Fruit fly (Drosophila melanogaster) whole organism, pupa: ENCODE measurements around the gene CG16782.

Experiments
- CG10348 ChIP-seq: fragments of 200-800 bp; sonication (Bioruptor generic); IDR thresholded peaks from 2 replicates; pipeline ENCODE4 v1.3.6; 2022; ENCODE audit warnings: missing biosample characterization, missing genetic modification characterization
- CG12605 ChIP-seq: fragments of 200-800 bp; sonication (Bioruptor generic); IDR thresholded peaks from 2 replicates; pipeline ENCODE4 v1.3.6; 2022; ENCODE audit warnings: missing biosample characterization, missing genetic modification characterization
- CG14655 ChIP-seq: fragments of 200-800 bp; sonication (Bioruptor generic); optimal IDR thresholded peaks from 3 replicates; lab custom pipeline; 2017; ENCODE audit warnings: mild to moderate bottlenecking, missing biosample characterization, missing genetic modification reagents, missing genetic modification characterization
- CG15710 ChIP-seq: fragments of 200-800 bp; sonication (Bioruptor generic); optimal IDR thresholded peaks from 2 replicates; lab custom pipeline; 2018; ENCODE audit warnings: missing biosample characterization, mild to moderate bottlenecking, missing genetic modification characterization, moderate library complexity
- CG17806 ChIP-seq: fragments of 200-800 bp; sonication (Bioruptor generic); optimal IDR thresholded peaks from 2 replicates; lab custom pipeline; 2018; ENCODE audit warnings: missing biosample characterization, mild to moderate bottlenecking, missing genetic modification characterization, moderate library complexity
- CG32121 ChIP-seq: fragments of 200-800 bp; sonication (Bioruptor generic); IDR thresholded peaks from 2 replicates; pipeline ENCODE4 v1.3.6; 2022; ENCODE audit warnings: missing biosample characterization, missing genetic modification characterization
- CG34367 ChIP-seq: fragments of 200-800 bp; sonication (Bioruptor generic); optimal IDR thresholded peaks from 2 replicates; lab custom pipeline; 2018; ENCODE audit warnings: missing biosample characterization, mild to moderate bottlenecking, missing genetic modification characterization
- CG4496 ChIP-seq: fragments of 200-800 bp; sonication (Bioruptor generic); IDR thresholded peaks from 3 replicates; pipeline ENCODE4 v1.3.6; 2022; ENCODE audit warnings: missing biosample characterization, missing genetic modification characterization
- CG8159 ChIP-seq: fragments of 200-800 bp; sonication (Bioruptor generic); optimal IDR thresholded peaks from 3 replicates; lab custom pipeline; 2018; ENCODE audit warnings: missing biosample characterization, mild to moderate bottlenecking, missing genetic modification characterization, moderate library complexity
- CG8301 ChIP-seq: fragments of 200-800 bp; sonication (Bioruptor generic); optimal IDR thresholded peaks from 2 replicates; lab custom pipeline; 2018; ENCODE audit warnings: missing biosample characterization, mild to moderate bottlenecking, missing genetic modification characterization
- D1 ChIP-seq: fragments of 200-800 bp; sonication (Bioruptor generic); optimal IDR thresholded peaks from 2 replicates; lab custom pipeline; 2018; ENCODE audit warnings: missing biosample characterization, mild to moderate bottlenecking, missing genetic modification characterization, moderate library complexity
- EcR ChIP-seq: fragments of 200-800 bp; sonication (Bioruptor generic); optimal IDR thresholded peaks from 3 replicates; lab custom pipeline; 2019; ENCODE audit warnings: missing biosample characterization, missing genetic modification characterization, mild to moderate bottlenecking, moderate library complexity, missing genetic modification reagents
- Ets98B ChIP-seq: fragments of 200-800 bp; sonication (Bioruptor generic); IDR thresholded peaks from 2 replicates; pipeline ENCODE4 v1.3.6; 2022; ENCODE audit warnings: missing biosample characterization, missing genetic modification characterization
- Pif1A ChIP-seq: fragments of 200-800 bp; sonication (Bioruptor generic); optimal IDR thresholded peaks from 3 replicates; lab custom pipeline; 2016; ENCODE audit warnings: missing biosample characterization, missing genetic modification characterization
- Pif1B ChIP-seq: fragments of 200-800 bp; sonication (Bioruptor generic); optimal IDR thresholded peaks from 3 replicates; lab custom pipeline; 2016; ENCODE audit warnings: missing biosample characterization, missing genetic modification characterization
- Snoo ChIP-seq: fragments of 200-800 bp; sonication (Bioruptor generic); optimal IDR thresholded peaks from 3 replicates; lab custom pipeline; 2017; ENCODE audit warnings: missing biosample characterization, mild to moderate bottlenecking, missing genetic modification characterization, inconsistent platforms
- fd96Ca ChIP-seq: fragments of 200-800 bp; sonication (Bioruptor generic); IDR thresholded peaks from 3 replicates; pipeline ENCODE4 v1.3.6; 2022; ENCODE audit warnings: missing biosample characterization, missing genetic modification characterization
- gl ChIP-seq: fragments of 200-800 bp; sonication (Bioruptor generic); optimal IDR thresholded peaks from 2 replicates; lab custom pipeline; 2018; ENCODE audit warnings: missing biosample characterization, mild to moderate bottlenecking, missing genetic modification characterization
- rn ChIP-seq: fragments of 200-800 bp; sonication (Bioruptor generic); IDR thresholded peaks from 2 replicates; pipeline ENCODE4 v1.3.6; 2022; ENCODE audit warnings: missing biosample characterization, missing genetic modification characterization

Gene CG16782

DNA sequence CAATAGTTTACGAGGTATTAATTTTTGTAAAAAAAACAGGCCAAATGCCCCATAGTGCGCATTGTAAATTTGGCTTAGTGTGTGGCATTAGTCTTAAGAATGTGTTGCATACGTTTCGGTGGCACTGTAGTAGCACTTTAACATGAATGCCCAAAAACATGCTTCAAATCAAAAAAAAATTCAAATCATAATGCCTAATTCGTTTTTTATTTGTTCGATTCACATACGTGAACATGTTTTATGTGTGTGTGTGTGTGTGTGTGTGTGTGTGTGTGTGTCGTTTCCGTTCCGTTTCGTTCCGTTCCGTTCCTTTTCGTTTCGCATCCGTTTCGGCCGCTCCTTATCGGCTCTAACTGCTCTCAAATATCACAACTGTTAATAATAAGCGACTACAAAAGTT, 5.5 kb upstream of the CG16782 start:
- peak; percentile 28; the same call in 1 of the 2 replicates for TF ChIP-seq CG12605 (GFP tag; lab: Robert Waterston, UW)
- no peak for TF ChIP-seq CG15710

dm6 chrX:3463944-3464343, 3.9 kb upstream of the CG16782 start, which contains the start of gene CG16781:
CG16781 (minus strand) TSS chrX:3464044.
- TF ChIP-seq EcR (GFP tag; lab: Kevin White, UChicago) (no peak), Pif1B (GFP tag; lab: Kevin White, UChicago) (no peak), CG8159 (tag; lab: Kevin White, UChicago) (no peak), CG17806 (tag; lab: Kevin White, UChicago) (no peak), CG15710 (no peak), Ets98B (GFP tag; lab: Robert Waterston, UW) (no peak), CG8301 (no peak), rn (no peak), Pif1A (GFP tag; lab: Kevin White, UChicago) (no peak), CG32121 (no peak), CG10348 (GFP tag; lab: Robert Waterston, UW) (no peak), CG14655 (GFP tag; lab: Kevin White, UChicago) (no peak), Snoo (tag; lab: Kevin White, UChicago) (no peak), D1 (tag; lab: Kevin White, UChicago) (no peak)

- TF ChIP-seq CG32121 = no peak
- no peak for TF ChIP-seq Pif1B (GFP tag; lab: Kevin White, UChicago)
- no peak for TF ChIP-seq CG8301
- no peak for TF ChIP-seq Pif1A (GFP tag; lab: Kevin White, UChicago)
- TF ChIP-seq CG34367 (tag; lab: Kevin White, UChicago) = no peak
- TF ChIP-seq, all 21 proteins: peak for 0
Observed at dm6 chrX:3458491-3458890, 1.5 kb downstream of the CG16782 start.

DNA sequence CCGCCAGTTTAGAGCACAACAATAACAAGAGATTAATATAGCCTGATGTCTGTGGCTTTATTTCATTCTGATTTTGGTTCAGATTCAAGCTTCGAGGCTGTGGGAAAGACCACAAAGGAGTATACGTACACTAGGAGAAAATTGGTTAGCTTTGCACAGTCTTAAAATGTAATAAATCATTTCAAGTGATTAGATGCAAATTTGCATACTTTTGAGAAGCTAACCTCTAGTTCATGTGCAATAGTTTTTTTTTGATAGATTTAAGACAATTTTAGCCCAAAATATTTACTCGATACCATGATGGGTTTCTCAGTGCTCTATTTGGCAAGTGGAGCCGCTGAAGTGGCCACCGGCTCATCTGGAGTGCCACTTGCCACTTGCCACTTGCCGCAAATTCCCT, 2.5 kb downstream of the CG16782 start:
- TF ChIP-seq CG4496 (GFP tag; lab: Robert Waterston, UW) (peak; percentile 49; the same call in 2 of the 3 replicates), Ets98B (GFP tag; lab: Robert Waterston, UW) (peak; percentile 29; the same call in 1 of the 2 replicates), CG14655 (GFP tag; lab: Kevin White, UChicago) (peak; percentile 11), CG32121 (peak; percentile 30; the same call in 1 of the 2 replicates), CG8301 (no peak)

DNA sequence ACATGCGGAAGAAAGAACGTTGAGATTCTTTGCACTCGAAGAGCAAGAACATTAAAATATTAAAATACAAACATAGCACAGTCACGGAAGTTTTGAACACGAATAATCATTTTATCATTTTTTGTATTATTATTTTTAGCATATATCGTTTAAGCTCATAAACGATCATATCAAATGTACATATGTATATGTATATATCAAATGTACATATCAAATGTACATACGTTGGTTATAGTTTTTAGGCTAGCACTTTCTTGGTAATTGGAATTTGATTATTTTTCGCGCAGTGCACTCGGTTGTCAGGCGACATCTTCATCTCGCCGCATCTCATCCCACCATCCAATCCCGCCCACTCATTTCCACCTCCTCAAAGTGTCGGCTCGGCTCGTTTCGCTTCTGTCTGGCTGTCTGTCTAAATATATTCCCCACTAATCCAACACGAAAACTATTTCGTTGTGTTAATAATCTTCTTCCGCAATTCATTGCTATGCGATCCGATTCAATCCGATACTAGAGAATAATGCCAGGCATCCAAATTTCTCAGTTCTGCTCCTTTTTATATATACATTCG, 4.5 kb downstream of the CG16782 start:
- TF ChIP-seq CG8301 (peak; percentile 54), Pif1B (GFP tag; lab: Kevin White, UChicago) (no peak), CG32121 (0 out of 2 replicates have a peak, but pooled peaks have one; percentile 12), Pif1A (GFP tag; lab: Kevin White, UChicago) (no peak), CG14655 (GFP tag; lab: Kevin White, UChicago) (peak; percentile 55), Snoo (tag; lab: Kevin White, UChicago) (no peak)

dm6 chrX:3454715-3455114, 5.3 kb downstream of the CG16782 start:
- TF ChIP-seq CG15710 (no peak), Pif1A (GFP tag; lab: Kevin White, UChicago) (peak; percentile 33), CG32121 (peak; percentile 67), D1 (tag; lab: Kevin White, UChicago) (no peak), gl (no peak), Ets98B (GFP tag; lab: Robert Waterston, UW) (peak; percentile 85), CG8301 (peak; percentile 71), CG4496 (GFP tag; lab: Robert Waterston, UW) (peak; percentile 87), fd96Ca (GFP tag; lab: Robert Waterston, UW) (peak; percentile 82), CG12605 (GFP tag; lab: Robert Waterston, UW) (peak; percentile 74), Pif1B (GFP tag; lab: Kevin White, UChicago) (peak; percentile 30), CG8159 (tag; lab: Kevin White, UChicago) (no peak), CG14655 (GFP tag; lab: Kevin White, UChicago) (peak; percentile 68)

- TF ChIP-seq CG12605 (GFP tag; lab: Robert Waterston, UW) = peak; percentile 59; the same call in 1 of the 2 replicates
- no peak for TF ChIP-seq Pif1B (GFP tag; lab: Kevin White, UChicago)
- no peak for TF ChIP-seq rn
- TF ChIP-seq Snoo (tag; lab: Kevin White, UChicago) = no peak
- TF ChIP-seq EcR (GFP tag; lab: Kevin White, UChicago) = no peak
- no peak for TF ChIP-seq CG8159 (tag; lab: Kevin White, UChicago)
- TF ChIP-seq CG14655 (GFP tag; lab: Kevin White, UChicago) = peak; percentile 40
- TF ChIP-seq Pif1A (GFP tag; lab: Kevin White, UChicago) = peak; percentile 6
- peak; percentile 45 for TF ChIP-seq CG8301
- TF ChIP-seq fd96Ca (GFP tag; lab: Robert Waterston, UW) = peak; percentile 81
- no peak for TF ChIP-seq CG15710
- TF ChIP-seq CG32121 = peak; percentile 81
- TF ChIP-seq CG4496 (GFP tag; lab: Robert Waterston, UW) = peak; percentile 75
- peak; percentile 77 for TF ChIP-seq Ets98B (GFP tag; lab: Robert Waterston, UW)
Observed at dm6 chrX:3453038-3453819, 6.8 kb downstream of the CG16782 start.
